Worm (Caenorhabditis elegans): ENCODE measurements around the gene ugt-66.
A peak's percentile ranks its signal among the peaks of the same experiment; 100 is the strongest.

ugt-66 gene

DNA sequence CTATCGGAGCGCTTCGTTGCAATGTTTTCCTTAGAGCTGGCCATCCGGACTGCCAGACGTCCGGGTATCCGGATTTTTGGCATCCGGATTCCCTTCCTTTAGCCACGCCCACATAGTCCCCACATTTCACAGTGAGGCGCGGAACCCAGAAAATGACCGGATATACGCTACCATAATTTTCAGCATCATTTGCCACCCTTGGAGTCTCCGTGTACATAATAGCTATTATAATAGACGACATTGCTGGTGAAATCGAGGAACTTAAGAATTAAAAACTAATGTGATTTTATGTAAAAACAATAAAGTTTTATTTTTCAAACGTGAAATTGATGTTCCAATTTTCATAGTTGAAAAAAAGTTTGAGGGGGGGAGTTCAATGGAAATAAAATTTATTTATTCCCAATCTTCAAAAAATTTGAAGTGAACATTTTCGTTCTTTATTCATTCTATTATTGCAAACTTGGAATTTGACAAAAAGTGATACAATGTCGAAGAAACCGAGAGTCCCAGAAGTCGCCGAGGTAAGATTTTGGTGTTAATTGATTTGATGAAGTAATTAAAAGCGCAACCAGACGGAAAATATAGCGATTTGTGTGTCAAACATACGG, 15.9 kb upstream of the ugt-66 start:
- TF ChIP-seq Y55F3AM.14 (GFP tag; optimal IDR thresholded peaks at IDR 0.05) (no peak), ztf-4 (tag; optimal IDR thresholded peaks at IDR 0.05) (no peak), alr-1 (tag; optimal IDR thresholded peaks at IDR 0.05) (no peak), ZK546.5 (tag; optimal IDR thresholded peaks at IDR 0.05) (no peak), snpc-4 (tag; optimal IDR thresholded peaks at IDR 0.05) (peak; percentile 8)

DNA sequence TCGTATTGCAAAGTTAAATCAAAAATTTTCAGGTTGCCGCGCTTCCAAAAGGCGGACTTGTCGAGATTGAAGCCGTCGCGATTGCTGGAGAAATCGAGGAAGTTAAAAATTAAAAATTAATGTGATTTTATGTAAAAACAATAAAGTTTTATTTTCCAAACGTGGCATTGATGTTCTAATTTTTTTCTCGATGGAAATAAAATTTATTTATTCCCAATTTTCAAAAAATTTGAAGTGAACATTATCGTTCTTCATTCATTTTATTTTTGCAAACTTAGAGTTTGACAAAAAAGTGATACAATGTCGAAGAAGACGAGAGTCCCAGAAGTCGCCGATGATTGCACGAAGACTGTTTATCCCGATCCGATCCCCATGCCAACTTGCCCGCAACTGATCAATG, 14.6 kb upstream of the ugt-66 start, which contains the start of gene C23G10.1:
C23G10.1 (plus strand) TSS at position 301 of the 400 bp plus-strand sequence.
- TF ChIP-seq nhr-77 (tag; optimal IDR thresholded peaks at IDR 0.05) (no peak), peb-1 (tag; optimal IDR thresholded peaks at IDR 0.05) (no peak), skn-1 (tag; optimal IDR thresholded peaks at IDR 0.05) (no peak), nhr-10 (tag; optimal IDR thresholded peaks at IDR 0.05) (no peak), mdl-1 (tag; optimal IDR thresholded peaks at IDR 0.05) (no peak), elt-3 (tag; optimal IDR thresholded peaks at IDR 0.05) (no peak), ZK546.5 (tag; optimal IDR thresholded peaks at IDR 0.05) (no peak), ztf-11 (tag; optimal IDR thresholded peaks at IDR 0.05) (no peak), nhr-25 (tag; optimal IDR thresholded peaks at IDR 0.05) (no peak), lin-11 (tag; optimal IDR thresholded peaks at IDR 0.05) (no peak), fos-1 (tag; optimal IDR thresholded peaks at IDR 0.05) (no peak), gmeb-1 (tag; optimal IDR thresholded peaks at IDR 0.05) (no peak), ama-1 (optimal IDR thresholded peaks at IDR 0.05) (no peak), crh-2 (tag; optimal IDR thresholded peaks at IDR 0.05) (no peak), alr-1 (tag; optimal IDR thresholded peaks at IDR 0.05) (no peak)

DNA sequence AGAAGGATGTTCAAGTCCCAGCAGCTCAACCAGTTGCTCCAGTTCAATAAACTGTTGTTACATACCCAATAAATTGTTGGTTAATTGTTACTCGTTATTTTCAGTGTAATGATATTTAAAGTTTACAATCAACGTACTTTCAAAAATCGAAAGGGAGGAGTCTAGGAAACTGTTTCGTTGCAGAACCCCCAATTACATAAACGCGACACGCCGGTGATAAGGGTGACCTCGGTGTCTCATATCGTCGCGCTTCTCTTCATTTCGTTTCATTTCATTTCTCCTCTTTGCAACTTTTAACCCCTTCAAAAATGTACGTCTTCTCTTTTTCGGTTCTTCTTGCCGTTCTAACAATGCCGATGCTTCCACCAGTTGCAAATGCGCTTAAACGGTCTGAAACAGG, 13.5 kb upstream of the ugt-66 start, which contains the start of gene C23G10.2:
C23G10.2 (plus strand) TSS at position 184 of the 400 bp plus-strand sequence.
- TF ChIP-seq nhr-11 (tag; optimal IDR thresholded peaks at IDR 0.05) (no peak), elt-1 (tag; optimal IDR thresholded peaks at IDR 0.05) (no peak), ceh-82 (tag; optimal IDR thresholded peaks at IDR 0.05) (no peak), nhr-21 (tag; optimal IDR thresholded peaks at IDR 0.05) (no peak), sma-3 (GFP tag; optimal IDR thresholded peaks at IDR 0.05) (no peak), nhr-237 (tag; optimal IDR thresholded peaks at IDR 0.05) (no peak), nhr-10 (tag; optimal IDR thresholded peaks at IDR 0.05) (no peak), lin-11 (tag; optimal IDR thresholded peaks at IDR 0.05) (no peak), ceh-16 (tag; optimal IDR thresholded peaks at IDR 0.05) (no peak), lin-39 (tag; optimal IDR thresholded peaks at IDR 0.05) (no peak), gmeb-1 (tag; optimal IDR thresholded peaks at IDR 0.05) (no peak), nhr-25 (tag; optimal IDR thresholded peaks at IDR 0.05) (no peak), alr-1 (tag; optimal IDR thresholded peaks at IDR 0.05) (no peak), Y55F3AM.14 (GFP tag; optimal IDR thresholded peaks at IDR 0.05) (no peak), peb-1 (tag; optimal IDR thresholded peaks at IDR 0.05) (no peak), mab-5 (tag; optimal IDR thresholded peaks at IDR 0.05) (no peak), dmd-4 (tag; optimal IDR thresholded peaks at IDR 0.05) (no peak), F13H6.1 (tag; optimal IDR thresholded peaks at IDR 0.05) (no peak), zag-1 (tag; optimal IDR thresholded peaks at IDR 0.05) (no peak), R02D3.7 (tag; optimal IDR thresholded peaks at IDR 0.05) (no peak)

DNA sequence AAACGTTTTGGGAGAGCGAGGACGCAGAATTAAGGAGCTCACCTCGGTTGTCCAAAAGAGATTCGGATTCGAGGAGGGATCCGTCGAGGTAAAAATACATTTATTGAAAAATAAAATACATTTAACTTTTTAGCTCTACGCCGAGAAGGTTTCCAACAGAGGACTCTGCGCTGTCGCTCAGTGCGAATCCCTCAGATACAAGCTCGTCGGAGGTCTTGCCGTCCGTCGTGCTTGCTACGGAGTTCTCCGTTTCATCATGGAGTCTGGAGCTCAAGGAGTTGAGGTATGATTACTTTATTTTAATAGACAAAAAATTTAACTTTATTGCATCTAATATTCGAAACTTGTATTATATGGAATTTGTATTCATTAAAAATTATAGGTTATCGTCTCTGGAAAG, 12.7 kb upstream of the ugt-66 start:
- TF ChIP-seq sma-9 (GFP tag; optimal IDR thresholded peaks at IDR 0.05) (no peak), sma-9 (tag; optimal IDR thresholded peaks at IDR 0.05) (no peak), ztf-11 (tag; optimal IDR thresholded peaks at IDR 0.05) (no peak), ceh-82 (tag; optimal IDR thresholded peaks at IDR 0.05) (no peak), snpc-4 (tag; optimal IDR thresholded peaks at IDR 0.05) (no peak), ZK546.5 (tag; optimal IDR thresholded peaks at IDR 0.05) (no peak), nhr-10 (tag; optimal IDR thresholded peaks at IDR 0.05) (no peak), nhr-129 (tag; optimal IDR thresholded peaks at IDR 0.05) (no peak), lsy-2 (tag; optimal IDR thresholded peaks at IDR 0.05) (no peak), lin-13 (GFP tag; optimal IDR thresholded peaks at IDR 0.05) (no peak), Y55F3AM.14 (GFP tag; optimal IDR thresholded peaks at IDR 0.05) (no peak), C34F6.9 (tag; optimal IDR thresholded peaks at IDR 0.05) (no peak), fos-1 (tag; optimal IDR thresholded peaks at IDR 0.05) (no peak), nhr-23 (tag; optimal IDR thresholded peaks at IDR 0.05) (no peak), elt-1 (tag; optimal IDR thresholded peaks at IDR 0.05) (no peak), nhr-21 (tag; optimal IDR thresholded peaks at IDR 0.05) (no peak)

All from whole organism, L2 larva.